Fruit fly (Drosophila melanogaster): ENCODE results near the gene NUCB1.

The NUCB1 gene

dm6 chr3L:17814036-17814435 is 12.0 kb upstream of the NUCB1 start, which contains the start of gene Cln3 (continued):
- TF ChIP-seq esg (GFP tag; conservative IDR thresholded peaks at IDR 0.05) (no peak), Atf6 (GFP tag; IDR thresholded peaks at IDR 0.05) (no peak), GATAe (GFP tag; conservative IDR thresholded peaks at IDR 0.05) (peak; percentile 78), CG9932 (GFP tag; IDR thresholded peaks at IDR 0.05) (no peak), CG18599 (GFP tag; optimal IDR thresholded peaks at IDR 0.05) (peak; percentile 20), CG34376 (GFP tag; optimal IDR thresholded peaks at IDR 0.05) (peak; percentile 96), da (GFP tag; optimal IDR thresholded peaks at IDR 0.05) (no peak), CG4854 (GFP tag; optimal IDR thresholded peaks at IDR 0.05) (no peak), CG43689 (GFP tag; IDR thresholded peaks at IDR 0.05) (no peak), stc (GFP tag; IDR thresholded peaks at IDR 0.05) (no peak), gfzf (GFP tag; optimal IDR thresholded peaks at IDR 0.05) (no peak), HLHmδ (GFP tag; optimal IDR thresholded peaks at IDR 0.05) (no peak)

- peak; percentile 70 for TF ChIP-seq ATbp (GFP tag; optimal IDR thresholded peaks at IDR 0.05)
- TF ChIP-seq usp (GFP tag; optimal IDR thresholded peaks at IDR 0.05) = no peak
- peak; percentile 22 for TF ChIP-seq PHDP (tag; optimal IDR thresholded peaks at IDR 0.05)
- no peak for TF ChIP-seq NfI (GFP tag; optimal IDR thresholded peaks at IDR 0.05)
- TF ChIP-seq Elba2 (GFP tag; optimal IDR thresholded peaks at IDR 0.05) = no peak
- no peak for TF ChIP-seq Dbx (GFP tag; IDR thresholded peaks at IDR 0.05)
- TF ChIP-seq CG3847 (GFP tag; IDR thresholded peaks at IDR 0.05) = no peak
- TF ChIP-seq CG10267 (tag; optimal IDR thresholded peaks at IDR 0.05) = no peak
- TF ChIP-seq CG1529 (GFP tag; optimal IDR thresholded peaks at IDR 0.05) = no peak
- TF ChIP-seq HmgZ (tag; optimal IDR thresholded peaks at IDR 0.05) = no peak
- TF ChIP-seq CG10147 (GFP tag; optimal IDR thresholded peaks at IDR 0.05) = no peak
- no peak for TF ChIP-seq Stat92E (GFP tag; optimal IDR thresholded peaks at IDR 0.05)
- no peak for TF ChIP-seq ssp (GFP tag; IDR thresholded peaks at IDR 0.05)
- TF ChIP-seq CG16779 (GFP tag; IDR thresholded peaks at IDR 0.05) = no peak
- TF ChIP-seq Hsf (GFP tag; optimal IDR thresholded peaks at IDR 0.05) = no peak
- no peak for TF ChIP-seq sima (GFP tag; optimal IDR thresholded peaks at IDR 0.05)
- TF ChIP-seq CrebB (tag; optimal IDR thresholded peaks at IDR 0.05) = peak; percentile 2
- no peak for TF ChIP-seq Eip74EF (GFP tag; optimal IDR thresholded peaks at IDR 0.05)
- TF ChIP-seq CG9876 (GFP tag; optimal IDR thresholded peaks at IDR 0.05) = no peak
- TF ChIP-seq lola (GFP tag; optimal IDR thresholded peaks at IDR 0.05) = no peak
- TF ChIP-seq CG3281 (GFP tag; optimal IDR thresholded peaks at IDR 0.05) = peak; percentile 4
- TF ChIP-seq Usf (GFP tag; optimal IDR thresholded peaks at IDR 0.05) = no peak
- no peak for TF ChIP-seq sisA (GFP tag; IDR thresholded peaks at IDR 0.05)
- no peak for TF ChIP-seq CG8089 (GFP tag; optimal IDR thresholded peaks at IDR 0.05)
- TF ChIP-seq sug (tag; optimal IDR thresholded peaks at IDR 0.05) = peak; percentile 29
- TF ChIP-seq CG10565 (GFP tag; optimal IDR thresholded peaks at IDR 0.05) = no peak
- TF ChIP-seq CG15514 (GFP tag; optimal IDR thresholded peaks at IDR 0.05) = peak; percentile 48
- TF ChIP-seq CG8290 (GFP tag; optimal IDR thresholded peaks at IDR 0.05) = no peak
- peak in 1 of 2 experiments; percentile 53 for TF ChIP-seq CG8290 (tag; optimal IDR thresholded peaks at IDR 0.05)
- peak; percentile 14; the same call in 1 of the 2 replicates for TF ChIP-seq NFAT (GFP tag; IDR thresholded peaks at IDR 0.05)
- no peak for TF ChIP-seq aop (GFP tag; IDR thresholded peaks at IDR 0.05)
- TF ChIP-seq CG8359 (GFP tag; optimal IDR thresholded peaks at IDR 0.05; ENCODE audit: borderline replicate concordance) = no peak
- no peak for TF ChIP-seq corto (GFP tag; optimal IDR thresholded peaks at IDR 0.05)
- no peak for TF ChIP-seq phol (tag; optimal IDR thresholded peaks at IDR 0.05)
- TF ChIP-seq CG6272 (GFP tag; IDR thresholded peaks at IDR 0.05) = no peak
- TF ChIP-seq CG6813 (GFP tag; optimal IDR thresholded peaks at IDR 0.05) = peak; percentile 37
- TF ChIP-seq CG42726 (GFP tag; IDR thresholded peaks at IDR 0.05; ENCODE audit: partially characterized antibody) = no peak
These were observed 6.6 kb upstream of the NUCB1 start, which contains the start of gene CG32191 for dm6 chr3L:17808597-17809213. TSS of gene CG32191 (minus strand) at chr3L:17809146.

All from whole organism, embryonic.